Fruit fly (Drosophila melanogaster) whole organism, prepupa: ENCODE measurements around the gene CG14556.

Experiments
- Blimp-1 ChIP-seq: fragments of 200-800 bp; sonication (Bioruptor generic); optimal IDR thresholded peaks from 3 replicates; lab custom pipeline; 2017; ENCODE audit warnings: missing biosample characterization, missing genetic modification characterization, mild to moderate bottlenecking, moderate library complexity, missing genetic modification reagents
- CG10669 ChIP-seq: fragments of 200-800 bp; sonication (Bioruptor generic); optimal IDR thresholded peaks from 3 replicates; lab custom pipeline; 2018; ENCODE audit warnings: missing biosample characterization, mild to moderate bottlenecking, missing genetic modification characterization, moderate library complexity
- CG11294 ChIP-seq: fragments of 200-800 bp; sonication (Bioruptor generic); IDR thresholded peaks from 2 replicates; pipeline ENCODE4 v1.3.6; 2022; ENCODE audit warnings: missing biosample characterization, missing genetic modification characterization
- CG11762 ChIP-seq: fragments of 200-800 bp; sonication (Bioruptor generic); optimal IDR thresholded peaks from 3 replicates; lab custom pipeline; 2016; ENCODE audit warnings: missing biosample characterization, missing genetic modification characterization; ENCODE audit not compliant: insufficient read depth
- CG11902 ChIP-seq: fragments of 200-800 bp; sonication (Bioruptor generic); optimal IDR thresholded peaks from 3 replicates; lab custom pipeline; 2016; ENCODE audit warnings: missing biosample characterization, missing genetic modification characterization
- CG15336 ChIP-seq: fragments of 200-800 bp; sonication (Bioruptor generic); IDR thresholded peaks from 2 replicates; pipeline ENCODE4 v1.3.6; 2022; ENCODE audit warnings: missing biosample characterization, missing genetic modification characterization
- CG16779 ChIP-seq: fragments of 200-800 bp; sonication (Bioruptor generic); optimal IDR thresholded peaks from 3 replicates; lab custom pipeline; 2017; ENCODE audit warnings: missing biosample characterization, mild to moderate bottlenecking, missing genetic modification characterization
- CG31627 ChIP-seq: fragments of 200-800 bp; sonication (Bioruptor generic); optimal IDR thresholded peaks from 3 replicates; lab custom pipeline; 2016; ENCODE audit warnings: missing biosample characterization, missing genetic modification characterization
- CG32006 ChIP-seq: fragments of 200-800 bp; sonication (Bioruptor generic); optimal IDR thresholded peaks from 3 replicates; lab custom pipeline; 2017; ENCODE audit warnings: missing biosample characterization, mild to moderate bottlenecking, missing genetic modification characterization
- CG34406 ChIP-seq: fragments of 200-800 bp; sonication (Bioruptor generic); optimal IDR thresholded peaks from 3 replicates; lab custom pipeline; 2016; ENCODE audit warnings: missing biosample characterization, missing genetic modification characterization
- CG3919 ChIP-seq: fragments of 200-800 bp; sonication (Bioruptor generic); optimal IDR thresholded peaks from 3 replicates; lab custom pipeline; 2016; ENCODE audit warnings: missing biosample characterization, missing genetic modification characterization
- CG4318 ChIP-seq: fragments of 200-800 bp; sonication (Bioruptor generic); optimal IDR thresholded peaks from 3 replicates; lab custom pipeline; 2017; ENCODE audit warnings: missing biosample characterization, mild to moderate bottlenecking, missing genetic modification characterization
- CG6163 ChIP-seq: fragments of 200-800 bp; sonication (Bioruptor generic); IDR thresholded peaks from 3 replicates; pipeline ENCODE4 v1.3.6; 2022; ENCODE audit warnings: missing biosample characterization, missing genetic modification characterization
- CG6276 ChIP-seq: fragments of 200-800 bp; sonication (Bioruptor generic); optimal IDR thresholded peaks from 2 replicates; lab custom pipeline; 2017; ENCODE audit warnings: missing biosample characterization, mild to moderate bottlenecking, missing genetic modification characterization
- CG6808 ChIP-seq: fragments of 200-800 bp; sonication (Bioruptor generic); optimal IDR thresholded peaks from 3 replicates; lab custom pipeline; 2017; ENCODE audit warnings: missing biosample characterization, missing genetic modification characterization, mild to moderate bottlenecking, moderate library complexity, missing genetic modification reagents
- CG8119 ChIP-seq: fragments of 200-800 bp; sonication (Bioruptor generic); IDR thresholded peaks from 3 replicates; pipeline ENCODE4 v1.3.6; 2022; ENCODE audit warnings: missing biosample characterization, missing genetic modification characterization
- CG8632 ChIP-seq: fragments of 200-800 bp; sonication (Bioruptor generic); optimal IDR thresholded peaks from 3 replicates; lab custom pipeline; 2016; ENCODE audit warnings: missing biosample characterization, missing genetic modification characterization
- CG9139 ChIP-seq: fragments of 200-800 bp; sonication (Bioruptor generic); optimal IDR thresholded peaks from 3 replicates; lab custom pipeline; 2017; ENCODE audit warnings: missing biosample characterization, mild to moderate bottlenecking, missing genetic modification characterization
- Eip75B ChIP-seq: fragments of 200-800 bp; sonication (Bioruptor generic); optimal IDR thresholded peaks from 3 replicates; lab custom pipeline; 2016; ENCODE audit warnings: missing biosample characterization, missing genetic modification characterization
- Eip78C ChIP-seq: fragments of 200-800 bp; sonication (Bioruptor generic); peaks from one replicate; lab custom pipeline; 2016; ENCODE audit warnings: missing biosample characterization, missing genetic modification characterization
- Eip93F ChIP-seq: fragments of 200-800 bp; sonication (Bioruptor generic); optimal IDR thresholded peaks from 2 replicates; lab custom pipeline; 2016; ENCODE audit warnings: missing biosample characterization, mild to moderate bottlenecking, missing genetic modification characterization
- Ets21C ChIP-seq: fragments of 200-800 bp; sonication (Bioruptor generic); optimal IDR thresholded peaks from 3 replicates; lab custom pipeline; 2016; ENCODE audit warnings: missing biosample characterization, missing genetic modification characterization
- Ets96B ChIP-seq: fragments of 200-800 bp; optimal IDR thresholded peaks from 2 replicates; lab custom pipeline; 2019; ENCODE audit warnings: missing biosample characterization, mild to moderate bottlenecking, missing genetic modification characterization, moderate library complexity
- Hr38 ChIP-seq: sonication (Bioruptor generic); optimal IDR thresholded peaks from 2 replicates; lab custom pipeline; 2016; ENCODE audit warnings: missing biosample characterization, missing genetic modification characterization
- Hr39 ChIP-seq: fragments of 200-800 bp; sonication (Bioruptor generic); optimal IDR thresholded peaks from 2 replicates; lab custom pipeline; 2016; ENCODE audit warnings: missing biosample characterization, missing genetic modification characterization
- Hr4 ChIP-seq: fragments of 200-800 bp; sonication (Bioruptor generic); optimal IDR thresholded peaks from 3 replicates; lab custom pipeline; 2016; ENCODE audit warnings: missing biosample characterization, missing genetic modification characterization
- Lpt ChIP-seq: fragments of 200-800 bp; sonication (Bioruptor generic); optimal IDR thresholded peaks from 3 replicates; lab custom pipeline; 2016; ENCODE audit warnings: missing biosample characterization, missing genetic modification characterization
- Met ChIP-seq: fragments of 200-800 bp; sonication (Bioruptor generic); optimal IDR thresholded peaks from 3 replicates; lab custom pipeline; 2016; ENCODE audit warnings: missing biosample characterization, missing genetic modification characterization
- OdsH ChIP-seq: fragments of 200-800 bp; sonication (Bioruptor generic); optimal IDR thresholded peaks from 3 replicates; lab custom pipeline; 2016; ENCODE audit warnings: missing biosample characterization, missing genetic modification characterization
- Sox14 ChIP-seq: fragments of 200-800 bp; sonication (Bioruptor generic); optimal IDR thresholded peaks from 3 replicates; lab custom pipeline; 2016; ENCODE audit warnings: missing biosample characterization, missing genetic modification characterization
- achi ChIP-seq: fragments of 200-800 bp; sonication (Bioruptor generic); optimal IDR thresholded peaks from 3 replicates; lab custom pipeline; 2016; ENCODE audit warnings: missing biosample characterization, missing genetic modification characterization
- acj6 ChIP-seq: fragments of 200-800 bp; sonication (Bioruptor generic); optimal IDR thresholded peaks from 3 replicates; lab custom pipeline; 2016; ENCODE audit warnings: missing biosample characterization, missing genetic modification characterization
- dsx ChIP-seq: fragments of 200-800 bp; optimal IDR thresholded peaks from 3 replicates; lab custom pipeline; 2019; ENCODE audit warnings: missing biosample characterization, mild to moderate bottlenecking, missing genetic modification characterization, moderate library complexity; ENCODE audit not compliant: poor library complexity, severe bottlenecking
- eg ChIP-seq: fragments of 200-800 bp; sonication (Bioruptor generic); IDR thresholded peaks from 3 replicates; pipeline ENCODE4 v1.3.6; 2022; ENCODE audit warnings: missing biosample characterization, missing genetic modification characterization
- fd85E ChIP-seq: fragments of 200-800 bp; sonication (Bioruptor generic); optimal IDR thresholded peaks from 3 replicates; lab custom pipeline; 2016; ENCODE audit warnings: missing biosample characterization, missing genetic modification characterization
- fkh ChIP-seq: fragments of 200-800 bp; sonication (Bioruptor generic); optimal IDR thresholded peaks from 3 replicates; lab custom pipeline; 2017; ENCODE audit warnings: missing biosample characterization, mild to moderate bottlenecking, missing genetic modification characterization, moderate library complexity
- lz ChIP-seq: fragments of 200-800 bp; sonication (Bioruptor generic); optimal IDR thresholded peaks from 3 replicates; lab custom pipeline; 2016; ENCODE audit warnings: missing biosample characterization, missing genetic modification characterization
- pdm3 ChIP-seq: fragments of 200-800 bp; sonication (Bioruptor generic); optimal IDR thresholded peaks from 3 replicates; lab custom pipeline; 2016; ENCODE audit warnings: missing biosample characterization, missing genetic modification characterization
- salr ChIP-seq, 2 experiments: fragments of 200-800 bp; sonication (Bioruptor generic); optimal IDR thresholded peaks; 3 replicates each; lab custom pipeline; 2016 to 2018; ENCODE audit warnings: missing biosample characterization in 2 of 2, missing genetic modification characterization in 2 of 2, mild to moderate bottlenecking in 1 of 2
- spab ChIP-seq: fragments of 200-800 bp; sonication (Bioruptor generic); optimal IDR thresholded peaks from 2 replicates; lab custom pipeline; 2017; ENCODE audit warnings: missing biosample characterization, mild to moderate bottlenecking, missing genetic modification characterization, missing genetic modification reagents
- ss ChIP-seq, 2 experiments: fragments of 200-800 bp; sonication (Bioruptor generic); optimal IDR thresholded peaks; 2 replicates in 1 of 2; 3 replicates in 1 of 2; lab custom pipeline; 2017 to 2018; ENCODE audit warnings: mild to moderate bottlenecking in 2 of 2, missing biosample characterization in 2 of 2, missing genetic modification characterization in 2 of 2, moderate library complexity in 1 of 2
- svp ChIP-seq: fragments of 200-800 bp; sonication (Bioruptor generic); peaks from one replicate; lab custom pipeline; 2016; ENCODE audit warnings: missing biosample characterization, missing genetic modification characterization
- topi ChIP-seq: fragments of 200-800 bp; sonication (Bioruptor generic); optimal IDR thresholded peaks from 3 replicates; lab custom pipeline; 2016; ENCODE audit warnings: missing biosample characterization, missing genetic modification characterization
- vri ChIP-seq: fragments of 200-800 bp; sonication (Bioruptor generic); optimal IDR thresholded peaks from 3 replicates; lab custom pipeline; 2016; ENCODE audit warnings: missing biosample characterization, mild to moderate bottlenecking, missing genetic modification characterization

Gene CG14556

DNA sequence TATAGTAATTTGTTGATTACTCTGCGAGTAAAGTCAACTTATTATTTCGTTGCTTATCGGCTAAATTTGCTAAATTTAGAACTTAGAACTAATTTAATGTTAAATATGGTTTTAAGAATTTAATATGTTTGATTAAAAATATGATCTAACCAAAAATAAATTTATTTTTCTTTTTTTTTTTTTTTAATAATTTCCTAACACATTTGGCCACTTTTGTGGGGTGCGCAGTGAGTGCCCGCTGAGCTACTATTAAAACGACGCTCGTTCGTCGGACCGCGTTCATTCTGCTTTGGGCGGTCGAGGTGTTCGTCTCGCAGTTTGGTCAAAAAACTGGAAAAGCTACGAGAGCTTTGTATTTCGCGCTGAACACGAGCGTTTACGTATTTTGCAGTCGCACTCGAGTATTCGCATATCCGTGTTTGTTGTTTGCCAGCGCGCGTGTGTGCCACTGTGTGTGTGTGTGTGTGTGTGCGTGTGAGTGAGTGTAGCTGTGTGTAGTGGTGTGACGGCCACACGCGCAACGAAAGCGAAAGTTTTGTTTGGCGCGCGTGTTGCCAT is 19.8 kb upstream of the CG14556 start, which contains the start of gene Cipc (continued):
- TF ChIP-seq CG10669 (GFP tag; lab: Kevin White, UChicago) (peak; percentile 37), CG3919 (GFP tag; lab: Kevin White, UChicago) (peak; percentile 88), CG6808 (GFP tag; lab: Kevin White, UChicago) (peak; percentile 39), Met (GFP tag; lab: Kevin White, UChicago) (no peak), Ets21C (GFP tag; lab: Kevin White, UChicago) (no peak), CG31627 (no peak), lz (GFP tag; lab: Kevin White, UChicago) (peak; percentile 6), pdm3 (GFP tag; lab: Kevin White, UChicago) (peak; percentile 29), CG34406 (peak; percentile 66), Eip93F (GFP tag; lab: Kevin White, UChicago) (no peak), fkh (GFP tag; lab: Kevin White, UChicago) (peak; percentile 53), Hr38 (no peak), CG15336 (GFP tag; lab: Robert Waterston, UW) (peak; percentile 71), Hr4 (GFP tag; lab: Kevin White, UChicago) (peak; percentile 36), CG9139 (peak; percentile 56)

dm6 chr3R:26108424-26108823 is 18.0 kb upstream of the CG14556 start:
- TF ChIP-seq CG16779 (tag; lab: Kevin White, UChicago) = no peak
- peak; percentile 42 for TF ChIP-seq Eip78C (GFP tag; lab: Kevin White, UChicago)
- no peak for TF ChIP-seq Ets96B
- TF ChIP-seq fkh (GFP tag; lab: Kevin White, UChicago) = peak; percentile 31
- TF ChIP-seq svp = peak; percentile 44
- no peak for TF ChIP-seq Hr38
- no peak for TF ChIP-seq CG11762
- TF ChIP-seq CG3919 (GFP tag; lab: Kevin White, UChicago) = no peak
- 0 out of 3 replicates have a peak, but pooled peaks have one; percentile 13 for TF ChIP-seq eg
- no peak for TF ChIP-seq CG8632 (GFP tag; lab: Kevin White, UChicago)
- TF ChIP-seq Met (GFP tag; lab: Kevin White, UChicago) = peak; percentile 5
- no peak for TF ChIP-seq ss (GFP tag; optimal IDR thresholded peaks at IDR 0.05; lab: Kevin White, UChicago)
- TF ChIP-seq CG32006 (GFP tag; lab: Kevin White, UChicago) = no peak
- no peak for TF ChIP-seq CG11902

DNA sequence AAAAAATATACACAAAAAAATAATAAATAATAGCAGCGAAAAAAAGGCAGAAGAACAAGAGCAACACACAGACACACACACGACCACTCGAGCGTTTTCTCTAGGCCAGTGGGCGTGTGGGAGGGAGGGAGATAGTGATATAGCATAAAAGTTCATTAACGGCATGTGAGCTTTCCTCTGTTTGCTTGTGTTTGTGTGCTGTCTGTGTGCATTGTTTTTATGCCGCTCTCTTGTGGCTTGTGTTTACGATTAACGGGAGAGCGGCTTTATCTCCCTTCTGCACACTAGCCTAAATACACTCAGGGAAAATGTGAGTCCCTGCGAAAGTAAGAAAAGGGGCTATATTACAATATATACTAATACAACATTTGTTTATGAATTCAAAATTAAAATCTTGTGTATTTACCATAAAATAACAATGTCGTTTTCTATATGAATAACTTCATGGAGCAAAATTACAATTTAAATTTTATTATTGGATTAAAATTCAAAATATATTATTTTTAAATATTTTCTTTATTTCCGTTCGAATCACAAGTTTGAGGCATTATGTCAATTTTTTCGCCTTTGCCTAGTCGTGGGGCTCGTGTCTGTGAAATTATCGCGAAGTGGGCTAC is 8.9 kb upstream of the CG14556 start:
- TF ChIP-seq CG6276 (GFP tag; lab: Kevin White, UChicago) (peak; percentile 4), OdsH (peak; percentile 19), CG32006 (GFP tag; lab: Kevin White, UChicago) (peak; percentile 65), dsx (GFP tag; lab: Kevin White, UChicago) (peak; percentile 9), fd85E (GFP tag; lab: Kevin White, UChicago) (no peak), Blimp-1 (GFP tag; lab: Kevin White, UChicago) (no peak), CG3919 (GFP tag; lab: Kevin White, UChicago) (peak; percentile 8), CG16779 (tag; lab: Kevin White, UChicago) (peak; percentile 49), Hr39 (no peak), Eip75B (peak; percentile 35), ss (GFP tag; optimal IDR thresholded peaks at IDR 0.05; lab: Kevin White, UChicago) (peak in 1 of 2 experiments; percentile 41), CG4318 (peak; percentile 26), Eip93F (GFP tag; lab: Kevin White, UChicago) (no peak), pdm3 (GFP tag; lab: Kevin White, UChicago) (no peak), Sox14 (peak; percentile 25), topi (no peak), Eip78C (GFP tag; lab: Kevin White, UChicago) (peak; percentile 23), vri (GFP tag; lab: Kevin White, UChicago) (peak; percentile 22), Lpt (GFP tag; lab: Kevin White, UChicago) (no peak), CG11294 (GFP tag; lab: Robert Waterston, UW) (peak; percentile 38), CG6808 (GFP tag; lab: Kevin White, UChicago) (peak; percentile 46), fkh (GFP tag; lab: Kevin White, UChicago) (peak; percentile 40), acj6 (GFP tag; lab: Kevin White, UChicago) (peak; percentile 15), eg (peak; percentile 60), achi (GFP tag; lab: Kevin White, UChicago) (peak; percentile 17), CG8119 (0 out of 3 replicates have a peak, but pooled peaks have one; percentile 39), CG15336 (GFP tag; lab: Robert Waterston, UW) (peak; percentile 48; the same call in 1 of the 2 replicates), spab (GFP tag; lab: Kevin White, UChicago) (peak; percentile 0), CG6163 (GFP tag; lab: Robert Waterston, UW) (peak; percentile 68; the same call in 2 of the 3 replicates), salr (GFP tag; optimal IDR thresholded peaks at IDR 0.05; lab: Kevin White, UChicago) (peak; percentile 1 to 4), Ets96B (peak; percentile 29), svp (peak; percentile 82)
